Worm (Caenorhabditis elegans): ENCODE measurements around the gene arrd-2.

- TF ChIP-seq ref-1 (GFP tag; conservative IDR thresholded peaks at IDR 0.05) (no peak), flt-1 (GFP tag; IDR thresholded peaks at IDR 0.05) (no peak), ztf-23 (GFP tag; IDR thresholded peaks at IDR 0.05) (no peak), cog-1 (tag; optimal IDR thresholded peaks at IDR 0.05) (no peak), T22C8.4 (GFP tag; IDR thresholded peaks at IDR 0.05) (no peak), ztf-29 (GFP tag; IDR thresholded peaks at IDR 0.05) (no peak), klf-2 (GFP tag; conservative IDR thresholded peaks at IDR 0.05) (no peak)
Observed at ce11 chrII:9407020-9407419, 549 bp upstream of the arrd-2 start, which contains the start of gene mpz-6.
